Worm (Caenorhabditis elegans) whole organism, young adult: Measurements from ENCODE around the gene lgmn-1.

ENCODE experiments used
- B0035.1 ChIP-seq: sonication (generic microtip); optimal IDR thresholded peaks from 2 replicates; lab custom pipeline; 2016; ENCODE audit warnings: missing genetic modification characterization, mild to moderate bottlenecking, missing compliant biosample characterization, missing genotype, missing genetic modification reagents
- B0336.3 ChIP-seq: fragments of 200-800 bp; sonication (Bioruptor generic); IDR thresholded peaks from 2 replicates; pipeline ENCODE4 v1.3.6; 2022; ENCODE audit warnings: missing genetic modification characterization, missing compliant biosample characterization
- F57C9.4 ChIP-seq: sonication (generic microtip); optimal IDR thresholded peaks from 2 replicates; lab custom pipeline; 2017; ENCODE audit warnings: mild to moderate bottlenecking, missing genetic modification characterization, missing compliant biosample characterization
- Y53F4B.3 ChIP-seq: fragments of 200-800 bp; sonication (Bioruptor generic); IDR thresholded peaks from 2 replicates; pipeline ENCODE4 v1.3.6; 2022; ENCODE audit warnings: missing genetic modification reagents, missing genetic modification characterization, missing compliant biosample characterization
- ZK185.1 ChIP-seq: sonication (generic microtip); optimal IDR thresholded peaks from 2 replicates; lab custom pipeline; 2016; ENCODE audit warnings: mild to moderate bottlenecking, missing genetic modification characterization, missing compliant biosample characterization; ENCODE audit not compliant: poor library complexity, severe bottlenecking
- ama-1 ChIP-seq, 3 experiments: fragments of 150-350 bp in 1 of 3; sonication (generic microtip) in 2 of 3; optimal IDR thresholded peaks; 2 replicates each; lab custom pipeline; 2014 to 2018; ENCODE audit warnings: missing biosample characterization in 2 of 3, missing genetic modification characterization in 2 of 3, missing genetic modification reagents in 2 of 3
- aptf-2 ChIP-seq: fragments of 200-800 bp; sonication (Bioruptor generic); conservative IDR thresholded peaks from 2 replicates; pipeline ENCODE4 v1.3.6; 2022; ENCODE audit warnings: missing genetic modification reagents, missing genetic modification characterization, missing compliant biosample characterization
- athp-1 ChIP-seq: sonication (generic microtip); optimal IDR thresholded peaks from 2 replicates; lab custom pipeline; 2017; ENCODE audit warnings: mild to moderate bottlenecking, missing genetic modification characterization, missing compliant biosample characterization
- ceh-27 ChIP-seq: fragments of 200-800 bp; sonication (Bioruptor generic); optimal IDR thresholded peaks from 2 replicates; lab custom pipeline; 2018; ENCODE audit warnings: mild to moderate bottlenecking, missing genetic modification characterization, moderate library complexity, missing compliant biosample characterization
- ceh-40 ChIP-seq: fragments of 200-800 bp; sonication (Bioruptor generic); IDR thresholded peaks from 2 replicates; pipeline ENCODE4 v1.3.6; 2022; ENCODE audit warnings: missing genetic modification characterization, missing compliant biosample characterization
- ceh-91 ChIP-seq: fragments of 200-800 bp; sonication (Bioruptor generic); IDR thresholded peaks from 2 replicates; pipeline ENCODE4 v1.3.6; 2022; ENCODE audit warnings: missing genetic modification reagents, missing genetic modification characterization, missing compliant biosample characterization
- dox-1 ChIP-seq: fragments of 200-800 bp; sonication (Bioruptor generic); IDR thresholded peaks from 2 replicates; pipeline ENCODE4 v1.3.6; 2022; ENCODE audit warnings: missing genetic modification reagents, missing genetic modification characterization, missing compliant biosample characterization
- dpff-1 ChIP-seq: sonication (generic microtip); optimal IDR thresholded peaks from 2 replicates; lab custom pipeline; 2017; ENCODE audit warnings: mild to moderate bottlenecking, missing genetic modification characterization, missing compliant biosample characterization
- fkh-3 ChIP-seq: sonication (generic microtip); optimal IDR thresholded peaks from 2 replicates; lab custom pipeline; 2016; ENCODE audit warnings: mild to moderate bottlenecking, missing genetic modification characterization, missing compliant biosample characterization
- gei-17 ChIP-seq: fragments of 200-800 bp; sonication (Bioruptor generic); optimal IDR thresholded peaks from 2 replicates; lab custom pipeline; 2018; ENCODE audit warnings: mild to moderate bottlenecking, missing genetic modification characterization, missing compliant biosample characterization
- hmg-1.2 ChIP-seq: fragments of 200-800 bp; sonication (Bioruptor generic); IDR thresholded peaks from 2 replicates; pipeline ENCODE4 v1.3.6; 2022; ENCODE audit warnings: missing genetic modification reagents, missing genetic modification characterization, missing compliant biosample characterization
- lsl-1 ChIP-seq: fragments of 200-800 bp; sonication (Bioruptor generic); optimal IDR thresholded peaks from 2 replicates; lab custom pipeline; 2018; ENCODE audit warnings: mild to moderate bottlenecking, missing genetic modification characterization, moderate library complexity, missing compliant biosample characterization
- lsy-27 ChIP-seq: sonication (generic microtip); optimal IDR thresholded peaks from 2 replicates; lab custom pipeline; 2017; ENCODE audit warnings: missing genetic modification characterization, mild to moderate bottlenecking, missing compliant biosample characterization, antibody characterized with exemption, missing genotype, borderline replicate concordance; ENCODE audit not compliant: insufficient read depth
- mcd-1 ChIP-seq: fragments of 200-800 bp; sonication (Bioruptor generic); IDR thresholded peaks from 2 replicates; pipeline ENCODE4 v1.3.6; 2022; ENCODE audit warnings: missing genetic modification reagents, missing genetic modification characterization, missing compliant biosample characterization
- mel-28 ChIP-seq: sonication (generic microtip); optimal IDR thresholded peaks from 2 replicates; lab custom pipeline; 2016; ENCODE audit warnings: borderline replicate concordance, mild to moderate bottlenecking, missing genetic modification characterization, missing compliant biosample characterization
- nfya-1 ChIP-seq: sonication (generic microtip); optimal IDR thresholded peaks from 2 replicates; lab custom pipeline; 2017; ENCODE audit warnings: antibody characterized with exemption, missing compliant biosample characterization, missing genetic modification characterization, borderline replicate concordance; ENCODE audit not compliant: insufficient read depth
- nfya-2 ChIP-seq: fragments of 200-800 bp; sonication (Bioruptor generic); IDR thresholded peaks from 2 replicates; pipeline ENCODE4 v1.3.6; 2022; ENCODE audit warnings: missing genetic modification reagents, missing genetic modification characterization, missing compliant biosample characterization
- nfyb-1 ChIP-seq: fragments of 200-800 bp; sonication (Bioruptor generic); IDR thresholded peaks from 2 replicates; pipeline ENCODE4 v1.3.6; 2022; ENCODE audit warnings: missing genetic modification reagents, missing genetic modification characterization, missing compliant biosample characterization
- nhr-179 ChIP-seq: sonication (generic microtip); optimal IDR thresholded peaks from 2 replicates; lab custom pipeline; 2016; ENCODE audit warnings: mild to moderate bottlenecking, missing genetic modification characterization, missing compliant biosample characterization
- nhr-80 ChIP-seq: sonication (generic microtip); optimal IDR thresholded peaks from 2 replicates; lab custom pipeline; 2016; ENCODE audit warnings: missing genetic modification characterization, missing compliant biosample characterization
- nhr-90 ChIP-seq: sonication (generic microtip); optimal IDR thresholded peaks from 2 replicates; lab custom pipeline; 2016; ENCODE audit warnings: missing genotype, mild to moderate bottlenecking, missing genetic modification characterization, missing compliant biosample characterization
- pbrm-1 ChIP-seq: fragments of 200-800 bp; sonication (Bioruptor generic); IDR thresholded peaks from 2 replicates; pipeline ENCODE4 v1.3.6; 2022; ENCODE audit warnings: missing genetic modification reagents, missing genetic modification characterization, missing compliant biosample characterization
- rcor-1 ChIP-seq: fragments of 200-800 bp; sonication (Bioruptor generic); IDR thresholded peaks from 2 replicates; pipeline ENCODE4 v1.3.6; 2022; ENCODE audit warnings: missing genetic modification reagents, missing genetic modification characterization, missing compliant biosample characterization
- repo-1 ChIP-seq: sonication (generic microtip); optimal IDR thresholded peaks from 2 replicates; lab custom pipeline; 2017; ENCODE audit warnings: mild to moderate bottlenecking, missing genetic modification characterization, missing compliant biosample characterization
- snpc-1.1 ChIP-seq: sonication (generic microtip); optimal IDR thresholded peaks from 2 replicates; lab custom pipeline; 2017; ENCODE audit warnings: missing genetic modification characterization, mild to moderate bottlenecking, missing compliant biosample characterization, antibody characterized with exemption, moderate library complexity, missing genotype, missing genetic modification reagents; ENCODE audit not compliant: insufficient read depth
- sptf-2 ChIP-seq: fragments of 200-800 bp; sonication (Bioruptor generic); optimal IDR thresholded peaks from 2 replicates; lab custom pipeline; 2018; ENCODE audit warnings: mild to moderate bottlenecking, missing genetic modification characterization, missing compliant biosample characterization
- unc-62 ChIP-seq: fragments of 150-350 bp; optimal IDR thresholded peaks from 2 replicates; lab custom pipeline; 2014; ENCODE audit warnings: missing biosample characterization, missing genetic modification reagents, missing genetic modification characterization
- xnd-1 ChIP-seq: sonication (generic microtip); optimal IDR thresholded peaks from 2 replicates; lab custom pipeline; 2016; ENCODE audit warnings: missing genotype, missing genetic modification reagents, missing genetic modification characterization, missing compliant biosample characterization
- zfh-2 ChIP-seq: fragments of 200-800 bp; sonication (Bioruptor generic); conservative IDR thresholded peaks from 2 replicates; pipeline ENCODE4 v1.3.6; 2022; ENCODE audit warnings: missing genetic modification reagents, missing genetic modification characterization, missing compliant biosample characterization
- ztf-26 ChIP-seq: sonication (generic microtip); optimal IDR thresholded peaks from 2 replicates; lab custom pipeline; 2017; ENCODE audit warnings: missing genetic modification characterization, missing compliant biosample characterization
- ztf-28 ChIP-seq: fragments of 200-800 bp; sonication (Bioruptor generic); IDR thresholded peaks from 2 replicates; pipeline ENCODE4 v1.3.6; 2022; ENCODE audit warnings: missing genetic modification reagents, missing genetic modification characterization, missing compliant biosample characterization

lgmn-1 gene

DNA sequence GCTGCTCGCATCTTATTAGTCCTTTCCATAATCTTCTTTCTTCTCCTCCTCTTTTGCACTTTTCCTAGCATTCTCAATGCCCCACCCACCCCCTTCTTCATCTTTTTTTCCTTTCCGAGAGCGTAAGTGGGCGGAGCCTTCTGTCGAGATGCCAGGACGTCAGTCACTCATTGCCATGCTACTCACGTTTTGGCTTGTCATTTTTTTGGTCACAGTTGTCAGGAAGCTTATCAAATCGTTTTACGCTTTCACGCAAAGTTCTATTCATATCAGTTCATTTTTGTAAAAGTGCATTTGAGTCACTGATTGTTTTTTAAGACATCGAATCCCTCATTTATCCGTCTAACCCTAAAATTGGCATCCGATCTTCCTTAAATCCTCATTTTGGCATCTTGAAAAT is 27.2 kb downstream of the lgmn-1 start:
- no peak for TF ChIP-seq xnd-1
- TF ChIP-seq mel-28 (tag; lab: Kevin White, UChicago), result no peak
- TF ChIP-seq athp-1 (tag; lab: Kevin White, UChicago), result no peak
- peak; percentile 23 for TF ChIP-seq nhr-80
- peak; percentile 13 for TF ChIP-seq ZK185.1 (tag; lab: Kevin White, UChicago)

DNA sequence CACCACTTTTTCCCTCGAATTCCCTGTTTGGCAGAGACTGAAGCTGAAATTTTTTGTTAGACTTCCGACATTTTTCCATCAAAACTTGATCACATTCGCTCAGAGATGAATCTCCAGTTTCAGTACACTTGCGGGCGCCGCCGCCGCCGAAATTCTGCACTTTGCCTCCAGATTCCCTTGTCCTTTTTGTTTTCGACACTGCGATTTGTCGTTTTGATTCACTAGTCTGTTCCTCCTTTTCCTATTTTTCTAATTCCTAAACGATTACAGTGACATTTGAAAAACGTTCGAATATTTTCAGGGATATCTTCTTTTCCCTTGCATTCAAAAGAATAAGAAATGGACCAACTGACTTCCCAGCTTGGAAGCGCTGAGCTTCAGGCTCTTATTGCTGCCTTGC is 27.9 kb downstream of the lgmn-1 start, which contains the start of gene F45D3.2:
Gene F45D3.2, plus strand, starts transcription at position 301 of the 400 bp plus-strand sequence.
- no peak for TF ChIP-seq nfya-2 (GFP tag; lab: Robert Waterston, UW)
- no peak for TF ChIP-seq F57C9.4 (tag; lab: Kevin White, UChicago)
- TF ChIP-seq hmg-1.2 (GFP tag; lab: Robert Waterston, UW), result no peak
- TF ChIP-seq zfh-2 (GFP tag; lab: Robert Waterston, UW), result no peak
- TF ChIP-seq ceh-91, result no peak
- TF ChIP-seq lsy-27 (tag; lab: Kevin White, UChicago), result no peak
- TF ChIP-seq nfya-1 (tag; lab: Kevin White, UChicago), result no peak
- no peak for TF ChIP-seq ceh-27 (GFP tag; lab: Kevin White, UChicago)
- no peak for TF ChIP-seq Y53F4B.3 (GFP tag; lab: Robert Waterston, UW)
- TF ChIP-seq sptf-2 (GFP tag; lab: Kevin White, UChicago), result no peak
- TF ChIP-seq, all 124 proteins: peak for 0

DNA sequence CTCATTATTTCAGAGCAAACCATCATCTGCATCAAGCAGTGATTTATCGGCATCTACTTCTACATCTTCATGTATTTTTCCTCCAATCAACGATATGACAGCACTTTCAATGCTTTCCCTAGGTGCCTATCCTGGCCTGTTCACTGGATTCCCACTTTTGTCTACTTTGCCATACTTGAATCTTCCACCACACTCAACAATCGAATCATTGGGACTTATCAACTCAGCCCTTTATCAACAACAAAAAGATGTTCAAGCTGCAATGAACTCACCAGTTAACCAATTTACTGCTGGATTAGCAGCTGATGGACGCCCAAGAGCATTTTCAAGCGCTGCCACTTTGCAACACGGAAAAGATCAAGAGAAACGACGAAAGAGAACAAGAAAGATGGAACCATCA is 28.4 kb downstream of the lgmn-1 start:
- TF ChIP-seq repo-1, result no peak
- TF ChIP-seq, all 124 proteins: peak for 0

DNA sequence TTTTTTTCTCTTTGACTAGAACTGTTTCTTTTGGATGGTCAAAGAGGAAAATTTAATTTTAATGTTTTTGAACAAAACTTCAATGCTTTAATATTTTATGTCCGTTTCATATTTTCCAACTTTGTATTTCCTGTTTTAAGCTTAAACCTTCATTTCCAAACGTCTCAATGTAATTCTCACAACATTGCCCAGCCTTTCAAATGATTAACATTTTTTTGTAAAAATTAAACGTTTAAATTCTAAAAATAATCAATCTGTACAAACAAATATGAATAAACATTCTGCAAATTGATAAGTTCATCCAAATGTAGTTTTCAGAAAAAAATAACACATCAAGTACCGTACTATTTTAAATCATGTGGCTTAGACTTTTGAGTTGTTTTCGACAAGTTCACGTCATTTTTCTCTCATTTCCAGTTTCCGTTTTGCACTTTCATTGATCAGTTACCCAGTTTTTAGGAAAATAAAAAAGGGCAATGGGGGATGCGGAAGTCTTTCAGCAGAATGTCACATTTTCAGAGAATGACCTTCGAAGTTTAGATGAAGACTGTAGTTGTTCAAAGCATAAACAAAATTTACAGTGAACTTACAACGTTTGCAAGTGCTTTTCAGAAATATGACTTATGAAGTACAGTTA is 29.9 kb downstream of the lgmn-1 start:
- TF ChIP-seq B0336.3 (GFP tag; lab: Robert Waterston, UW) (no peak), mcd-1 (GFP tag; lab: Robert Waterston, UW) (no peak), B0035.1 (tag; lab: Kevin White, UChicago) (no peak), snpc-1.1 (tag; lab: Kevin White, UChicago) (no peak), ceh-40 (GFP tag; lab: Robert Waterston, UW) (no peak), dox-1 (no peak), hmg-1.2 (GFP tag; lab: Robert Waterston, UW) (no peak), fkh-3 (tag; lab: Kevin White, UChicago) (no peak)

DNA sequence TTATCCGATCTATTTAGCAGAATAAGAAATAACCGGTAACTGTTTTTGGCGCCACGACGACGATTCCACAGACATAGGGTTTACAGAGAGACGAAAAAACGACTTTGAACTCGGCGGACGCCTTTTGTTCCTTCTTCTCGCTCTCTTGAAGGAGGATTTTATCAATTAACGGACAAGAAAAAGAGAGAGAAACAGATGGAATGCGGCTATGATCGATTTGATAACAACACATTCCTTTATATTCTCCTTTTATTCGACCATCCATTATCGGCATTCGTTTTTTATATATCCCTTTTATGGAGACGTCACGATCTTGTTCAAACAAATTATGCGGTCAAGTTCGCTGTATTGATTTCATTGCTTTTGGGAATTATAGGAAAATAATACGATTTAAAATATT is 36.0 kb downstream of the lgmn-1 start:
- TF ChIP-seq nhr-90 (no peak), gei-17 (GFP tag; lab: Kevin White, UChicago) (no peak), ztf-28 (GFP tag; lab: Robert Waterston, UW) (no peak), lsl-1 (no peak), rcor-1 (GFP tag; lab: Robert Waterston, UW) (peak; percentile 10; the same call in 1 of the 2 replicates), pbrm-1 (GFP tag; lab: Robert Waterston, UW) (no peak), unc-62 (GFP tag; lab: Kevin White, UChicago) (no peak), ama-1 (optimal IDR thresholded peaks at IDR 0.05; lab: Kevin White, UChicago) (peak; percentile 73), ama-1 (GFP tag; optimal IDR thresholded peaks at IDR 0.05; lab: Kevin White, UChicago) (no peak), aptf-2 (no peak), ztf-26 (tag; lab: Kevin White, UChicago) (peak; percentile 18), nhr-179 (tag; lab: Kevin White, UChicago) (no peak), dpff-1 (tag; lab: Kevin White, UChicago) (no peak), nfyb-1 (GFP tag; lab: Robert Waterston, UW) (peak; percentile 59; the same call in 1 of the 2 replicates)
- TF ChIP-seq, all 124 proteins: peak for 4
